Fruit fly (Drosophila melanogaster): ENCODE data around the gene CG12991.

DNA sequence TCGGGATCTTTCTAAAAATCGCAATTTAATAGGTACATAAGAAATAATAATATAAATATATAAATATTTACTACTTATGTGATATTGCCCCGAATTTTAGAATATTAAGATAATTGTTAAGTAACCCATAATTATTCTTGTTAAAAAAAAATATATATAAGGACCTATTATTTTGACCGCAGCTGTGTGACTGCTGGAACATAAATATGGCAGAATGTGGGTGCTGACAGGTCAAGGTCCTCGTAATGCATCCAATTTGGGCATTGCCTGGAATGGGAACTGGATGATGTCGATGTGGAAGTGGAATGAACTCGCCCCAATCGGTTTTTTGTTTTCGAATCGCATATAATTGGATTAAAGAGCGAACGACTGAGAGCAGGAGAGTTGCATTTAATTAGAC, 2.3 kb upstream of the CG12991 start:
- no peak for TF ChIP-seq Oli (tag; optimal IDR thresholded peaks at IDR 0.05)
- TF ChIP-seq pros (GFP tag; optimal IDR thresholded peaks at IDR 0.05): no peak
- TF ChIP-seq lab (GFP tag; optimal IDR thresholded peaks at IDR 0.05): no peak
- no peak for TF ChIP-seq CG15696 (tag; optimal IDR thresholded peaks at IDR 0.05)
- TF ChIP-seq p53 (GFP tag; optimal IDR thresholded peaks at IDR 0.05): no peak
- TF ChIP-seq CrebB (tag; optimal IDR thresholded peaks at IDR 0.05): no peak
- no peak for TF ChIP-seq cas (GFP tag; IDR thresholded peaks at IDR 0.05)
- TF ChIP-seq CG16863 (GFP tag; optimal IDR thresholded peaks at IDR 0.05): no peak
- no peak for TF ChIP-seq chn (GFP tag; optimal IDR thresholded peaks at IDR 0.05)
- TF ChIP-seq chif (GFP tag; optimal IDR thresholded peaks at IDR 0.05): no peak
- TF ChIP-seq CG12391 (tag; optimal IDR thresholded peaks at IDR 0.05): no peak
- no peak for TF ChIP-seq CG8478 (optimal IDR thresholded peaks at IDR 0.05)

Measured in whole organism, embryonic.